Worm (Caenorhabditis elegans) whole organism, L1 larva: ENCODE measurements around the gene zyg-9.

Experiments
- C16A3.4 ChIP-seq: fragments of 150-350 bp; optimal IDR thresholded peaks from 2 replicates; lab custom pipeline; 2014; ENCODE audit warnings: missing biosample characterization, missing genetic modification characterization
- C34B4.2 ChIP-seq: sonication (generic microtip); optimal IDR thresholded peaks from 2 replicates; lab custom pipeline; 2017; ENCODE audit warnings: mild to moderate bottlenecking, missing genetic modification characterization, missing compliant biosample characterization
- F16B12.6 ChIP-seq: fragments of 150-350 bp; optimal IDR thresholded peaks from 2 replicates; lab custom pipeline; 2014; ENCODE audit warnings: missing biosample characterization, missing genetic modification characterization
- ama-1 ChIP-seq: fragments of 150-350 bp; optimal IDR thresholded peaks from 2 replicates; lab custom pipeline; 2014
- blmp-1 ChIP-seq: fragments of 150-350 bp; optimal IDR thresholded peaks from 2 replicates; lab custom pipeline; 2014; ENCODE audit warnings: missing biosample characterization, missing genetic modification characterization
- ceh-63 ChIP-seq: fragments of 200-800 bp; sonication (Bioruptor generic); optimal IDR thresholded peaks from 2 replicates; lab custom pipeline; 2018; ENCODE audit warnings: mild to moderate bottlenecking, missing genetic modification characterization, missing compliant biosample characterization
- ceh-8 ChIP-seq: fragments of 200-800 bp; sonication (Bioruptor generic); optimal IDR thresholded peaks from 2 replicates; lab custom pipeline; 2018; ENCODE audit warnings: mild to moderate bottlenecking, missing genetic modification characterization, moderate library complexity, missing compliant biosample characterization
- ceh-88 ChIP-seq: fragments of 200-800 bp; sonication (Bioruptor generic); IDR thresholded peaks from 2 replicates; pipeline ENCODE4 v1.3.6; 2022; ENCODE audit warnings: missing genetic modification characterization, missing compliant biosample characterization
- ceh-90 ChIP-seq: sonication (generic microtip); optimal IDR thresholded peaks from 2 replicates; lab custom pipeline; 2016; ENCODE audit warnings: missing genetic modification characterization, missing compliant biosample characterization
- ces-1 ChIP-seq: fragments of 150-350 bp; optimal IDR thresholded peaks from 2 replicates; lab custom pipeline; 2014; ENCODE audit warnings: missing biosample characterization, missing genetic modification reagents, missing genetic modification characterization
- dsc-1 ChIP-seq: sonication (generic microtip); optimal IDR thresholded peaks from 2 replicates; lab custom pipeline; 2016; ENCODE audit warnings: mild to moderate bottlenecking, missing genetic modification characterization, missing compliant biosample characterization
- efl-3 ChIP-seq: fragments of 200-800 bp; sonication (Bioruptor generic); optimal IDR thresholded peaks from 2 replicates; lab custom pipeline; 2018; ENCODE audit warnings: mild to moderate bottlenecking, missing genetic modification characterization, missing compliant biosample characterization
- elt-2 ChIP-seq: sonication (generic microtip); optimal IDR thresholded peaks from 2 replicates; lab custom pipeline; 2016; ENCODE audit warnings: missing genetic modification characterization, mild to moderate bottlenecking, inconsistent platforms, missing compliant biosample characterization, missing genetic modification reagents
- elt-3 ChIP-seq, 6 experiments: fragments of 150-350 bp in 1 of 6; sonication (generic microtip); optimal IDR thresholded peaks; 2 replicates each; lab custom pipeline; 2017 to 2018; ENCODE audit warnings: missing biosample characterization in 6 of 6, missing genetic modification characterization in 6 of 6, inconsistent platforms in 1 of 6
- fkh-10 ChIP-seq: sonication (generic microtip); optimal IDR thresholded peaks from 2 replicates; lab custom pipeline; 2017; ENCODE audit warnings: missing biosample characterization, missing genetic modification reagents, missing genetic modification characterization
- hlh-4 ChIP-seq: sonication (generic microtip); optimal IDR thresholded peaks from 2 replicates; lab custom pipeline; 2016; ENCODE audit warnings: mild to moderate bottlenecking, missing genetic modification characterization, missing compliant biosample characterization
- lin-14 ChIP-seq: fragments of 200-800 bp; sonication (Bioruptor generic); optimal IDR thresholded peaks from 2 replicates; lab custom pipeline; 2018; ENCODE audit warnings: mild to moderate bottlenecking, missing genetic modification characterization, moderate library complexity, missing compliant biosample characterization
- lin-35 ChIP-seq, 2 experiments: fragments of 150-350 bp; optimal IDR thresholded peaks; 2 replicates each; lab custom pipeline; 2014; ENCODE audit warnings: missing biosample characterization in 2 of 2, missing genetic modification characterization in 2 of 2, missing genetic modification reagents in 2 of 2
- lir-3 ChIP-seq: sonication (generic microtip); optimal IDR thresholded peaks from 2 replicates; lab custom pipeline; 2016; ENCODE audit warnings: mild to moderate bottlenecking, missing genetic modification characterization, moderate library complexity, missing compliant biosample characterization; ENCODE audit not compliant: poor library complexity
- lsy-2 ChIP-seq, 2 experiments: fragments of 150-350 bp; optimal IDR thresholded peaks; 2 replicates each; lab custom pipeline; 2014; ENCODE audit warnings: missing biosample characterization in 2 of 2, missing genetic modification characterization in 2 of 2
- mab-9 ChIP-seq: fragments of 200-800 bp; sonication (Bioruptor generic); IDR thresholded peaks from 2 replicates; pipeline ENCODE4 v1.3.6; 2022; ENCODE audit warnings: missing genetic modification reagents, missing genetic modification characterization, missing compliant biosample characterization
- mdl-1 ChIP-seq, 2 experiments: fragments of 150-350 bp; optimal IDR thresholded peaks; 2 replicates each; lab custom pipeline; 2014 to 2017; ENCODE audit warnings: missing biosample characterization in 2 of 2, missing genetic modification characterization in 2 of 2, inconsistent platforms in 1 of 2
- mep-1 ChIP-seq: fragments of 150-350 bp; optimal IDR thresholded peaks from 2 replicates; lab custom pipeline; 2014; ENCODE audit warnings: missing biosample characterization, missing genetic modification characterization
- nhr-11 ChIP-seq: fragments of 150-350 bp; optimal IDR thresholded peaks from 2 replicates; lab custom pipeline; 2014; ENCODE audit warnings: missing biosample characterization, missing genetic modification characterization
- nhr-19 ChIP-seq: fragments of 200-800 bp; sonication (Bioruptor generic); conservative IDR thresholded peaks from 2 replicates; pipeline ENCODE4 v1.3.6; 2022; ENCODE audit warnings: missing genetic modification characterization, missing compliant biosample characterization
- nhr-71 ChIP-seq: sonication (generic microtip); optimal IDR thresholded peaks from 2 replicates; lab custom pipeline; 2016; ENCODE audit warnings: mild to moderate bottlenecking, missing genetic modification characterization, moderate library complexity, missing compliant biosample characterization
- nhr-76 ChIP-seq: sonication (generic microtip); optimal IDR thresholded peaks from 2 replicates; lab custom pipeline; 2017; ENCODE audit warnings: missing biosample characterization, missing genetic modification characterization
- nhr-85 ChIP-seq: sonication (generic microtip); peaks from one replicate; lab custom pipeline; 2016; ENCODE audit warnings: missing genetic modification characterization, inconsistent platforms, missing compliant biosample characterization
- nhr-90 ChIP-seq: sonication (generic microtip); optimal IDR thresholded peaks from 2 replicates; lab custom pipeline; 2016; ENCODE audit warnings: mild to moderate bottlenecking, missing genetic modification characterization, missing compliant biosample characterization; ENCODE audit not compliant: poor library complexity
- pax-3 ChIP-seq: fragments of 200-800 bp; sonication (Bioruptor generic); optimal IDR thresholded peaks from 2 replicates; lab custom pipeline; 2018; ENCODE audit warnings: mild to moderate bottlenecking, missing genetic modification characterization, moderate library complexity, missing compliant biosample characterization
- rnt-1 ChIP-seq: sonication (generic microtip); optimal IDR thresholded peaks from 2 replicates; lab custom pipeline; 2016; ENCODE audit warnings: mild to moderate bottlenecking, missing genetic modification characterization, moderate library complexity, missing compliant biosample characterization
- sox-4 ChIP-seq: sonication (generic microtip); optimal IDR thresholded peaks from 2 replicates; lab custom pipeline; 2016; ENCODE audit warnings: missing genetic modification characterization, missing compliant biosample characterization
- tbx-2 ChIP-seq: sonication (generic microtip); optimal IDR thresholded peaks from 2 replicates; lab custom pipeline; 2016; ENCODE audit warnings: missing genetic modification characterization, missing compliant biosample characterization
- unc-130 ChIP-seq: fragments of 150-350 bp; optimal IDR thresholded peaks from 2 replicates; lab custom pipeline; 2017; ENCODE audit warnings: missing biosample characterization, missing genetic modification characterization, inconsistent platforms
- unc-62 ChIP-seq: fragments of 150-350 bp; optimal IDR thresholded peaks from 2 replicates; lab custom pipeline; 2014; ENCODE audit warnings: missing biosample characterization, missing genetic modification reagents, missing genetic modification characterization
- vab-15 ChIP-seq: sonication (generic microtip); optimal IDR thresholded peaks from 2 replicates; lab custom pipeline; 2017; ENCODE audit warnings: missing genotype, mild to moderate bottlenecking, missing genetic modification characterization, missing compliant biosample characterization
- zag-1 ChIP-seq: fragments of 150-350 bp; optimal IDR thresholded peaks from 2 replicates; lab custom pipeline; 2014; ENCODE audit warnings: missing biosample characterization, missing genetic modification characterization
- zip-4 ChIP-seq: fragments of 200-800 bp; sonication (Bioruptor generic); optimal IDR thresholded peaks from 2 replicates; lab custom pipeline; 2018; ENCODE audit warnings: mild to moderate bottlenecking, missing genetic modification characterization, moderate library complexity, missing compliant biosample characterization
- ztf-11 ChIP-seq, 2 experiments: sonication (generic microtip); optimal IDR thresholded peaks; 2 replicates each; lab custom pipeline; 2016 to 2017; ENCODE audit warnings: missing genetic modification characterization in 2 of 2, missing biosample characterization in 1 of 2, missing compliant biosample characterization in 1 of 2
- ztf-4 ChIP-seq: fragments of 150-350 bp; optimal IDR thresholded peaks from 2 replicates; lab custom pipeline; 2014; ENCODE audit warnings: missing biosample characterization, missing genetic modification characterization

Gene zyg-9

DNA sequence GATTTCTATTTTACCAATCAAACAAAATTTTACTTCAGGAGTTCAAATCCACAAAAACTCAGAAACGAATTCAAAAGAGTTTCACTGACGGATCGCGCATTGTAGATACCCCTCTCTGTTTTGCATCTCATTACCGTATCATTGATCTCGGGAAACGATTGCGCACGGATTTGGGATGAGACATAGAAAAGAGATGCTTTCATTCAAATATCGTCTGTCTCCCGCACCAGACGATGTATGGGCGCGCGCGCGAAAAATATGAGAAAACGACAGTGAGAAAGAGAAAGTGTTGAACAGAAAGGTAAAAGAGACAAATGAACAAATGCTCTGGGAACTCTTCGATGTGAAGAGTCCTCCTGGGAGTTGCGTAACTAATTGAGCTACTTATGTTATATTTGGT, 46.6 kb upstream of the zyg-9 start:
- TF ChIP-seq vab-15 (tag; lab: Kevin White, UChicago) (no peak), blmp-1 (tag; lab: Kevin White, UChicago) (peak; percentile 92), hlh-4 (tag; lab: Kevin White, UChicago) (no peak), zag-1 (tag; lab: Kevin White, UChicago) (no peak)

ce11 chrII:8412061-8412721, 45.4 kb upstream of the zyg-9 start, which contains the start of gene efl-3:
Gene efl-3 (plus strand): TSS chrII:8412671.
- no peak for TF ChIP-seq nhr-90 (tag; lab: Kevin White, UChicago)
- no peak for TF ChIP-seq nhr-11 (tag; lab: Kevin White, UChicago)
- no peak for TF ChIP-seq F16B12.6 (tag; lab: Kevin White, UChicago)
- TF ChIP-seq blmp-1 (tag; lab: Kevin White, UChicago), result peak; percentile 14
- TF ChIP-seq lin-14 (GFP tag; lab: Kevin White, UChicago), result peak; percentile 50
- TF ChIP-seq ztf-11 (tag; optimal IDR thresholded peaks at IDR 0.05; lab: Kevin White, UChicago), result no peak
- no peak for TF ChIP-seq mab-9 (GFP tag; lab: Robert Waterston, UW)
- peak; percentile 70 for TF ChIP-seq nhr-85 (tag; lab: Kevin White, UChicago)
- no peak for TF ChIP-seq ceh-8
- peak; percentile 33 for TF ChIP-seq elt-2 (tag; lab: Kevin White, UChicago)
- TF ChIP-seq ceh-90, result no peak
- no peak for TF ChIP-seq dsc-1 (tag; lab: Kevin White, UChicago)
- no peak for TF ChIP-seq ztf-4
- no peak for TF ChIP-seq efl-3
- peak in 1 of 2 experiments; percentile 6 for TF ChIP-seq lin-35 (GFP tag; optimal IDR thresholded peaks at IDR 0.05; lab: Kevin White, UChicago)
- no peak for TF ChIP-seq lsy-2 (tag; optimal IDR thresholded peaks at IDR 0.05; lab: Kevin White, UChicago)
- no peak for TF ChIP-seq ama-1 (lab: Kevin White, UChicago)
- no peak for TF ChIP-seq nhr-76 (tag; lab: Kevin White, UChicago)
- no peak for TF ChIP-seq C16A3.4 (tag; lab: Kevin White, UChicago)
- TF ChIP-seq lir-3, result no peak
- no peak for TF ChIP-seq elt-3 (tag; optimal IDR thresholded peaks at IDR 0.05; lab: Kevin White, UChicago)
- no peak for TF ChIP-seq pax-3 (tag; lab: Kevin White, UChicago)

- peak; percentile 29 for TF ChIP-seq elt-2 (tag; lab: Kevin White, UChicago)
- no peak for TF ChIP-seq ceh-63 (GFP tag; lab: Kevin White, UChicago)
- TF ChIP-seq, all 84 proteins: peak for 1
Observed at ce11 chrII:8412935-8413334, 44.7 kb upstream of the zyg-9 start.

- no peak for TF ChIP-seq nhr-11 (tag; lab: Kevin White, UChicago)
- TF ChIP-seq rnt-1 (tag; lab: Kevin White, UChicago), result peak; percentile 0
- TF ChIP-seq nhr-19 (GFP tag; lab: Robert Waterston, UW), result no peak
- no peak for TF ChIP-seq C34B4.2 (tag; lab: Kevin White, UChicago)
- no peak for TF ChIP-seq nhr-90 (tag; lab: Kevin White, UChicago)
Observed at ce11 chrII:8415035-8415434, 42.6 kb upstream of the zyg-9 start.

DNA sequence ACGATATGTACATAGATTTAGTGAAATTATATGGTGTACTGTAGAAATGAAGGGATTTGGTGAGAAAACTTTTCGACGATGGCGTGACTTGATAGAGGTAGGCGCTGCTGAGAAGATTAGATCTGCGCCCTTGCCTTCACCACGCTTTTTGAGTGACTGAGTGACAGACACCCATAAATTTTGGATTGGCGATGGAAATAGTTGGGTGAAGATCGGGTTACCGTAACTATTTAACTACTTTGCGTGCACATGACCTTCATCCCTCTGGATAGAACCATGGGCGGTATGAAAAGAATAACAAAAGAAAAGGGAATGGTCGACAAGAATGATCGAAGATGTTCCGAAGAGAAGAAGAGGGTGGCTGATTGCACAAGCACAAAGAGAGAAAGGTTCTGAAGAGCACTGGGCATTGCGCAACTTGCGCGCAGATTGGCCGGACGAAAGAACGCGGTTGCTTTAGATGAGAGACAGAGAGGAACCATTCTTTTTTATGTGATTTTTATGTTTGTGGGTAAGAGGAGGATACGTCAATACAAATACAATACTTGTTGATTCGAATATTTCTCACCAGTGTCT, 42.1 kb upstream of the zyg-9 start:
- TF ChIP-seq ceh-8, result no peak
- TF ChIP-seq unc-130, result no peak
- no peak for TF ChIP-seq fkh-10 (GFP tag; lab: Kevin White, UChicago)
- TF ChIP-seq lin-14 (GFP tag; lab: Kevin White, UChicago), result peak; percentile 17
- TF ChIP-seq unc-62 (GFP tag; lab: Kevin White, UChicago), result no peak
- no peak for TF ChIP-seq ceh-88 (GFP tag; lab: Robert Waterston, UW)
- no peak for TF ChIP-seq ces-1 (GFP tag; lab: Kevin White, UChicago)
- no peak for TF ChIP-seq ztf-4
- no peak for TF ChIP-seq tbx-2
- TF ChIP-seq nhr-85 (tag; lab: Kevin White, UChicago), result peak; percentile 79
- TF ChIP-seq sox-4 (tag; lab: Kevin White, UChicago), result no peak
- peak; percentile 84 for TF ChIP-seq efl-3
- no peak for TF ChIP-seq F16B12.6 (tag; lab: Kevin White, UChicago)
- TF ChIP-seq nhr-71 (tag; lab: Kevin White, UChicago), result no peak
- no peak for TF ChIP-seq zip-4 (GFP tag; lab: Kevin White, UChicago)
- no peak for TF ChIP-seq vab-15 (tag; lab: Kevin White, UChicago)
- TF ChIP-seq mep-1 (tag; lab: Kevin White, UChicago), result no peak
- no peak for TF ChIP-seq mdl-1 (tag; optimal IDR thresholded peaks at IDR 0.05; lab: Kevin White, UChicago)
